Worm (Caenorhabditis elegans) whole organism, L4 larva: ENCODE measurements around the gene wago-4.

ENCODE experiments used
- D1046.2 ChIP-seq: fragments of 200-800 bp; sonication (Bioruptor generic); IDR thresholded peaks from 2 replicates; pipeline ENCODE4 v1.3.6; 2022; ENCODE audit warnings: missing genetic modification characterization, missing compliant biosample characterization
- F44E2.7 ChIP-seq: fragments of 200-800 bp; sonication (Bioruptor generic); IDR thresholded peaks from 2 replicates; pipeline ENCODE4 v2.1.2; 2022; ENCODE audit warnings: missing genetic modification characterization, missing compliant biosample characterization
- ZK546.5 ChIP-seq, 2 experiments: sonication (generic microtip); optimal IDR thresholded peaks; 2 replicates each; lab custom pipeline; 2017; ENCODE audit warnings: missing biosample characterization in 2 of 2, missing genetic modification characterization in 2 of 2
- aly-2 ChIP-seq: sonication (generic microtip); optimal IDR thresholded peaks from 2 replicates; lab custom pipeline; 2018; ENCODE audit warnings: missing biosample characterization, missing genetic modification characterization
- fkh-10 ChIP-seq: fragments of 150-350 bp; optimal IDR thresholded peaks from 2 replicates; lab custom pipeline; 2014; ENCODE audit warnings: missing biosample characterization, missing genetic modification reagents, missing genetic modification characterization
- fos-1 ChIP-seq: fragments of 150-350 bp; optimal IDR thresholded peaks from 2 replicates; lab custom pipeline; 2014; ENCODE audit warnings: missing biosample characterization, missing genetic modification characterization
- nhr-237 ChIP-seq: sonication (generic microtip); optimal IDR thresholded peaks from 2 replicates; lab custom pipeline; 2017; ENCODE audit warnings: missing biosample characterization, missing genetic modification characterization
- pha-4 ChIP-seq, 2 experiments: fragments of 150-350 bp in 1 of 2; fragments of 200-800 bp in 1 of 2; sonication (Bioruptor generic) in 1 of 2; IDR thresholded peaks in 1 of 2; optimal IDR thresholded peaks in 1 of 2; 2 replicates each; pipeline versions ENCODE4 v1.3.6 to Lab custom; 2014 to 2022; ENCODE audit warnings: missing genetic modification characterization in 2 of 2, missing genetic modification reagents in 2 of 2, missing biosample characterization in 1 of 2, missing compliant biosample characterization in 1 of 2
- snpc-4 ChIP-seq: fragments of 150-350 bp; optimal IDR thresholded peaks from 2 replicates; lab custom pipeline; 2014; ENCODE audit warnings: missing biosample characterization, missing genetic modification characterization
- unc-39 ChIP-seq: sonication (generic microtip); optimal IDR thresholded peaks from 2 replicates; lab custom pipeline; 2017; ENCODE audit warnings: missing biosample characterization, missing genetic modification characterization
- zip-11 ChIP-seq: fragments of 200-800 bp; sonication (Bioruptor generic); IDR thresholded peaks from 2 replicates; pipeline ENCODE4 v1.3.6; 2022; ENCODE audit warnings: missing genetic modification characterization, missing compliant biosample characterization

ce11 chrII:12944587-12945126 lies 25.3 kb downstream of the wago-4 start:
- TF ChIP-seq F44E2.7 (GFP tag; lab: Robert Waterston, UW) (peak; percentile 84), fkh-10 (GFP tag; lab: Kevin White, UChicago) (no peak), ZK546.5 (tag; optimal IDR thresholded peaks at IDR 0.05; lab: Kevin White, UChicago) (no peak), pha-4 (GFP tag; IDR thresholded peaks at IDR 0.05; lab: Robert Waterston, UW) (peak; percentile 95), pha-4 (tag; optimal IDR thresholded peaks at IDR 0.05; lab: Kevin White, UChicago) (no peak), zip-11 (no peak), D1046.2 (GFP tag; lab: Robert Waterston, UW) (peak; percentile 88), nhr-237 (tag; lab: Kevin White, UChicago) (peak; percentile 31), aly-2 (tag; lab: Kevin White, UChicago) (peak; percentile 62), unc-39 (peak; percentile 46), snpc-4 (tag; lab: Kevin White, UChicago) (peak; percentile 97), fos-1 (tag; lab: Kevin White, UChicago) (peak; percentile 18)
